Fruit fly (Drosophila melanogaster): ENCODE data around the gene CG4617.

CG4617 gene

DNA sequence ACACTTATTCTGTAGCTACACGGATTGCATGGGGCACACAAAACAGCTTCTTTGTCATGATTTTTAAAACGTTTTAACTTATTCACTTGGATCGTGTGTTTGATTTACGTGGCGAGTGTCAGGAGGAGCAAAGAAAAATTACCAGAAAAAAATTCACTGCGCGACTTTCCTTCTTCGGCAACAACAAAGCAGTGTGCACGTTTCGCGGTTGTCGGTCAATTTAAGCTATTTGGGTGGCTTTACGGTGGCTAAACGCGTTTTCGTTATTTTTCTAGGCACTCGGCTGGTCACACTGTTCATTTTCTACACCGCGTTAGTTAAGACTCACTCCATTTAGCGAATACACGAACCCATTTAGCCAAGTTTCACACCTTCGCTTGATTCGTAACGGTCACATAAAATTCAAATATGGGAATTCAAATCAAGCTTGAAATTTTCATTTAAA lies 6.4 kb downstream of the CG4617 start, which contains the start of gene Sxl (continued):
- TF ChIP-seq nerfin-1 (tag; optimal IDR thresholded peaks at IDR 0.05) (peak; percentile 7), sob (GFP tag; IDR thresholded peaks at IDR 0.05) (peak; percentile 41), bigmax (GFP tag; optimal IDR thresholded peaks at IDR 0.05) (peak; percentile 38), twi (tag; optimal IDR thresholded peaks at IDR 0.05) (no peak), CG6272 (GFP tag; IDR thresholded peaks at IDR 0.05) (0 out of 2 replicates have a peak, but pooled peaks have one; percentile 12), CG10462 (GFP tag; optimal IDR thresholded peaks at IDR 0.05) (no peak), CG3726 (GFP tag; IDR thresholded peaks at IDR 0.05) (no peak), NK7.1 (GFP tag; optimal IDR thresholded peaks at IDR 0.05) (no peak), CG16779 (GFP tag; IDR thresholded peaks at IDR 0.05) (no peak), lola (GFP tag; optimal IDR thresholded peaks at IDR 0.05) (no peak), Hand (GFP tag; optimal IDR thresholded peaks at IDR 0.05) (no peak), CG6254 (GFP tag; optimal IDR thresholded peaks at IDR 0.05) (no peak), Aef1 (GFP tag; IDR thresholded peaks at IDR 0.05) (peak; percentile 74), CG15479 (GFP tag; optimal IDR thresholded peaks at IDR 0.05) (no peak), Atf6 (GFP tag; IDR thresholded peaks at IDR 0.05) (no peak), CG17385 (GFP tag; optimal IDR thresholded peaks at IDR 0.05) (peak; percentile 39), Dref (GFP tag; IDR thresholded peaks at IDR 0.05) (peak; percentile 46; the same call in 1 of the 2 replicates), Hr39 (optimal IDR thresholded peaks at IDR 0.05) (no peak), dan (GFP tag; IDR thresholded peaks at IDR 0.05) (no peak), slp2 (GFP tag; optimal IDR thresholded peaks at IDR 0.05) (no peak), dmrt99B (tag; optimal IDR thresholded peaks at IDR 0.05) (peak; percentile 19), so (GFP tag; IDR thresholded peaks at IDR 0.05) (no peak), Max (GFP tag; optimal IDR thresholded peaks at IDR 0.05) (no peak), CG10321 (GFP tag; IDR thresholded peaks at IDR 0.05) (no peak), da (GFP tag; optimal IDR thresholded peaks at IDR 0.05) (no peak), CG4707 (GFP tag; optimal IDR thresholded peaks at IDR 0.05) (no peak), CG8924 (tag; optimal IDR thresholded peaks at IDR 0.05) (peak; percentile 51), MESR4 (GFP tag; optimal IDR thresholded peaks at IDR 0.05) (peak; percentile 79), CG9932 (GFP tag; IDR thresholded peaks at IDR 0.05) (peak; percentile 27; the same call in 1 of the 2 replicates), Six4 (GFP tag; optimal IDR thresholded peaks at IDR 0.05) (no peak), exex (tag; optimal IDR thresholded peaks at IDR 0.05) (no peak), CG8290 (GFP tag; optimal IDR thresholded peaks at IDR 0.05) (peak; percentile 40), CG8290 (tag; optimal IDR thresholded peaks at IDR 0.05) (peak in 1 of 2 experiments; percentile 83), Camta (GFP tag; optimal IDR thresholded peaks at IDR 0.05) (no peak), usp (GFP tag; optimal IDR thresholded peaks at IDR 0.05) (no peak), HLH54F (GFP tag; optimal IDR thresholded peaks at IDR 0.05) (no peak), CG12104 (GFP tag; optimal IDR thresholded peaks at IDR 0.05) (no peak), Spps (tag; optimal IDR thresholded peaks at IDR 0.05) (peak; percentile 35), inv (GFP tag; IDR thresholded peaks at IDR 0.05; ENCODE audit: partially characterized antibody) (no peak), CG10267 (tag; optimal IDR thresholded peaks at IDR 0.05) (peak; percentile 73), H15 (GFP tag; IDR thresholded peaks at IDR 0.05) (no peak), MBD-R2 (GFP tag; IDR thresholded peaks at IDR 0.05) (no peak), CG8388 (GFP tag; optimal IDR thresholded peaks at IDR 0.05) (no peak), CG31441 (GFP tag; IDR thresholded peaks at IDR 0.05) (no peak), CG11085 (GFP tag; IDR thresholded peaks at IDR 0.05) (no peak), her (GFP tag; optimal IDR thresholded peaks at IDR 0.05) (peak; percentile 53), CG14014 (GFP tag; IDR thresholded peaks at IDR 0.05) (peak; percentile 29; the same call in 1 of the 2 replicates), CG7839 (tag; optimal IDR thresholded peaks at IDR 0.05) (peak; percentile 15), tap (tag; optimal IDR thresholded peaks at IDR 0.05) (no peak), CG1233 (GFP tag; optimal IDR thresholded peaks at IDR 0.05) (peak; percentile 1), zfh2 (GFP tag; optimal IDR thresholded peaks at IDR 0.05) (no peak), CG10543 (GFP tag; optimal IDR thresholded peaks at IDR 0.05) (peak; percentile 31)

Measured in whole organism, embryonic.